Worm (Caenorhabditis elegans) whole organism, young adult: ENCODE measurements around the gene grd-12.

ENCODE experiments used
- B0261.1 ChIP-seq: sonication (generic microtip); optimal IDR thresholded peaks from 2 replicates; lab custom pipeline; 2016; ENCODE audit warnings: mild to moderate bottlenecking, missing genetic modification characterization, moderate library complexity, missing compliant biosample characterization
- B0336.3 ChIP-seq: fragments of 200-800 bp; sonication (Bioruptor generic); IDR thresholded peaks from 2 replicates; pipeline ENCODE4 v1.3.6; 2022; ENCODE audit warnings: missing genetic modification characterization, missing compliant biosample characterization
- C17E4.6 ChIP-seq: fragments of 200-800 bp; sonication (Bioruptor generic); IDR thresholded peaks from 2 replicates; pipeline ENCODE4 v1.3.6; 2022; ENCODE audit warnings: missing genetic modification reagents, missing genetic modification characterization, missing compliant biosample characterization
- D2030.7 ChIP-seq: fragments of 200-800 bp; sonication (Bioruptor generic); IDR thresholded peaks from 2 replicates; pipeline ENCODE4 v1.3.6; 2022; ENCODE audit warnings: missing genetic modification reagents, missing genetic modification characterization, missing compliant biosample characterization
- F10E7.11 ChIP-seq: sonication (generic microtip); optimal IDR thresholded peaks from 2 replicates; lab custom pipeline; 2017; ENCODE audit warnings: mild to moderate bottlenecking, missing genetic modification characterization, moderate library complexity, missing compliant biosample characterization
- F23B12.7 ChIP-seq: sonication (generic microtip); optimal IDR thresholded peaks from 2 replicates; lab custom pipeline; 2017; ENCODE audit warnings: missing genetic modification characterization, mild to moderate bottlenecking, missing compliant biosample characterization, antibody characterized with exemption, moderate library complexity; ENCODE audit not compliant: insufficient read depth
- F49E8.2 ChIP-seq: sonication (generic microtip); optimal IDR thresholded peaks from 3 replicates; lab custom pipeline; 2017; ENCODE audit warnings: missing genetic modification characterization, mild to moderate bottlenecking, missing compliant biosample characterization, antibody characterized with exemption, moderate library complexity; ENCODE audit not compliant: insufficient read depth
- F55B11.4 ChIP-seq: sonication (generic microtip); optimal IDR thresholded peaks from 2 replicates; lab custom pipeline; 2016; ENCODE audit warnings: missing compliant biosample characterization, missing genetic modification characterization, borderline replicate concordance; ENCODE audit not compliant: insufficient read depth
- K12H6.12 ChIP-seq: fragments of 200-800 bp; sonication (Bioruptor generic); optimal IDR thresholded peaks from 2 replicates; lab custom pipeline; 2018; ENCODE audit warnings: mild to moderate bottlenecking, missing genetic modification characterization, missing compliant biosample characterization
- Y95B8A.8 ChIP-seq: fragments of 200-800 bp; sonication (Bioruptor generic); IDR thresholded peaks from 2 replicates; pipeline ENCODE4 v1.3.6; 2022; ENCODE audit warnings: missing genetic modification reagents, missing genetic modification characterization, missing compliant biosample characterization
- ZK185.1 ChIP-seq: sonication (generic microtip); optimal IDR thresholded peaks from 2 replicates; lab custom pipeline; 2016; ENCODE audit warnings: mild to moderate bottlenecking, missing genetic modification characterization, missing compliant biosample characterization; ENCODE audit not compliant: poor library complexity, severe bottlenecking
- akir-1 ChIP-seq: fragments of 200-800 bp; sonication (Bioruptor generic); optimal IDR thresholded peaks from 2 replicates; lab custom pipeline; 2018; ENCODE audit warnings: mild to moderate bottlenecking, missing genetic modification characterization, moderate library complexity, missing compliant biosample characterization
- attf-3 ChIP-seq: fragments of 200-800 bp; sonication (Bioruptor generic); conservative IDR thresholded peaks from 2 replicates; pipeline ENCODE4 v1.3.6; 2022; ENCODE audit warnings: missing genetic modification reagents, missing genetic modification characterization, missing compliant biosample characterization
- attf-5 ChIP-seq: fragments of 200-800 bp; sonication (Bioruptor generic); optimal IDR thresholded peaks from 2 replicates; lab custom pipeline; 2018; ENCODE audit warnings: mild to moderate bottlenecking, missing genetic modification characterization, missing compliant biosample characterization
- attf-6 ChIP-seq: fragments of 200-800 bp; sonication (Bioruptor generic); IDR thresholded peaks from 2 replicates; pipeline ENCODE4 v1.3.6; 2022; ENCODE audit warnings: missing genetic modification reagents, missing genetic modification characterization, missing compliant biosample characterization
- cebp-1 ChIP-seq, 2 experiments: fragments of 200-800 bp in 1 of 2; sonication (Bioruptor generic) in 1 of 2; sonication (generic microtip) in 1 of 2; IDR thresholded peaks in 1 of 2; optimal IDR thresholded peaks in 1 of 2; 2 replicates each; pipeline versions ENCODE4 v1.3.6 to Lab custom; 2017 to 2022; ENCODE audit warnings: missing compliant biosample characterization in 2 of 2, missing genetic modification characterization in 2 of 2, mild to moderate bottlenecking in 1 of 2, missing genetic modification reagents in 1 of 2, moderate library complexity in 1 of 2
- cebp-2 ChIP-seq: fragments of 200-800 bp; sonication (Bioruptor generic); IDR thresholded peaks from 2 replicates; pipeline ENCODE4 v1.3.6; 2022; ENCODE audit warnings: missing genetic modification characterization, missing compliant biosample characterization
- ceh-40 ChIP-seq: fragments of 200-800 bp; sonication (Bioruptor generic); IDR thresholded peaks from 2 replicates; pipeline ENCODE4 v1.3.6; 2022; ENCODE audit warnings: missing genetic modification characterization, missing compliant biosample characterization
- ceh-58 ChIP-seq: fragments of 200-800 bp; sonication (Bioruptor generic); IDR thresholded peaks from 2 replicates; pipeline ENCODE4 v1.3.6; 2022; ENCODE audit warnings: missing genetic modification characterization, missing compliant biosample characterization
- chd-7 ChIP-seq: sonication (generic microtip); optimal IDR thresholded peaks from 2 replicates; lab custom pipeline; 2016; ENCODE audit warnings: mild to moderate bottlenecking, missing genetic modification characterization, moderate library complexity, missing compliant biosample characterization
- die-1 ChIP-seq: sonication (generic microtip); optimal IDR thresholded peaks from 2 replicates; lab custom pipeline; 2016; ENCODE audit warnings: missing genotype, mild to moderate bottlenecking, missing genetic modification characterization, missing compliant biosample characterization
- dox-1 ChIP-seq: fragments of 200-800 bp; sonication (Bioruptor generic); IDR thresholded peaks from 2 replicates; pipeline ENCODE4 v1.3.6; 2022; ENCODE audit warnings: missing genetic modification reagents, missing genetic modification characterization, missing compliant biosample characterization
- hlh-26 ChIP-seq: fragments of 200-800 bp; sonication (Bioruptor generic); conservative IDR thresholded peaks from 2 replicates; pipeline ENCODE4 v1.3.6; 2022; ENCODE audit warnings: missing genetic modification reagents, missing genetic modification characterization, missing compliant biosample characterization
- hmg-1.2 ChIP-seq: fragments of 200-800 bp; sonication (Bioruptor generic); IDR thresholded peaks from 2 replicates; pipeline ENCODE4 v1.3.6; 2022; ENCODE audit warnings: missing genetic modification reagents, missing genetic modification characterization, missing compliant biosample characterization
- hsf-1 ChIP-seq: fragments of 200-800 bp; sonication (Bioruptor generic); IDR thresholded peaks from 2 replicates; pipeline ENCODE4 v1.3.6; 2022; ENCODE audit warnings: missing genetic modification reagents, missing genetic modification characterization, missing compliant biosample characterization
- lin-26 ChIP-seq: fragments of 200-800 bp; sonication (Bioruptor generic); IDR thresholded peaks from 2 replicates; pipeline ENCODE4 v1.3.6; 2022; ENCODE audit warnings: missing genetic modification reagents, missing genetic modification characterization, missing compliant biosample characterization
- lin-40 ChIP-seq: sonication (generic microtip); optimal IDR thresholded peaks from 2 replicates; lab custom pipeline; 2016; ENCODE audit warnings: missing genetic modification characterization, mild to moderate bottlenecking, missing compliant biosample characterization, missing genotype, missing genetic modification reagents
- lin-54 ChIP-seq: fragments of 200-800 bp; sonication (Bioruptor generic); optimal IDR thresholded peaks from 2 replicates; lab custom pipeline; 2018; ENCODE audit warnings: mild to moderate bottlenecking, missing genetic modification characterization, missing compliant biosample characterization
- madf-3 ChIP-seq: fragments of 200-800 bp; sonication (Bioruptor generic); IDR thresholded peaks from 2 replicates; pipeline ENCODE4 v1.3.6; 2022; ENCODE audit warnings: missing genetic modification reagents, missing genetic modification characterization, missing compliant biosample characterization
- mcd-1 ChIP-seq: fragments of 200-800 bp; sonication (Bioruptor generic); IDR thresholded peaks from 2 replicates; pipeline ENCODE4 v1.3.6; 2022; ENCODE audit warnings: missing genetic modification reagents, missing genetic modification characterization, missing compliant biosample characterization
- nfya-1 ChIP-seq: sonication (generic microtip); optimal IDR thresholded peaks from 2 replicates; lab custom pipeline; 2017; ENCODE audit warnings: antibody characterized with exemption, missing compliant biosample characterization, missing genetic modification characterization, borderline replicate concordance; ENCODE audit not compliant: insufficient read depth
- nfyb-1 ChIP-seq: fragments of 200-800 bp; sonication (Bioruptor generic); IDR thresholded peaks from 2 replicates; pipeline ENCODE4 v1.3.6; 2022; ENCODE audit warnings: missing genetic modification reagents, missing genetic modification characterization, missing compliant biosample characterization
- nhr-120 ChIP-seq: fragments of 200-800 bp; sonication (Bioruptor generic); IDR thresholded peaks from 2 replicates; pipeline ENCODE4 v1.3.6; 2022; ENCODE audit warnings: missing genetic modification characterization, missing compliant biosample characterization
- nhr-80 ChIP-seq: sonication (generic microtip); optimal IDR thresholded peaks from 2 replicates; lab custom pipeline; 2016; ENCODE audit warnings: missing genetic modification characterization, missing compliant biosample characterization
- pbrm-1 ChIP-seq: fragments of 200-800 bp; sonication (Bioruptor generic); IDR thresholded peaks from 2 replicates; pipeline ENCODE4 v1.3.6; 2022; ENCODE audit warnings: missing genetic modification reagents, missing genetic modification characterization, missing compliant biosample characterization
- rcor-1 ChIP-seq: fragments of 200-800 bp; sonication (Bioruptor generic); IDR thresholded peaks from 2 replicates; pipeline ENCODE4 v1.3.6; 2022; ENCODE audit warnings: missing genetic modification reagents, missing genetic modification characterization, missing compliant biosample characterization
- snpc-1.3 ChIP-seq: sonication (generic microtip); optimal IDR thresholded peaks from 2 replicates; lab custom pipeline; 2017; ENCODE audit warnings: missing genetic modification characterization, mild to moderate bottlenecking, missing compliant biosample characterization, antibody characterized with exemption, moderate library complexity, missing genotype, missing genetic modification reagents; ENCODE audit not compliant: insufficient read depth
- snpc-3.4 ChIP-seq: sonication (generic microtip); optimal IDR thresholded peaks from 2 replicates; lab custom pipeline; 2017; ENCODE audit warnings: missing genetic modification characterization, mild to moderate bottlenecking, missing compliant biosample characterization, antibody characterized with exemption, moderate library complexity, missing genotype, missing genetic modification reagents
- snpc-4 ChIP-seq, 5 experiments: fragments of 150-350 bp in 1 of 5; sonication (generic microtip) in 4 of 5; optimal IDR thresholded peaks; 2 replicates each; lab custom pipeline; 2014 to 2018; ENCODE audit warnings: missing genetic modification characterization in 5 of 5, missing biosample characterization in 3 of 5, antibody characterized with exemption in 2 of 5, mild to moderate bottlenecking in 2 of 5, missing compliant biosample characterization in 2 of 5, missing genotype in 2 of 5, moderate library complexity in 2 of 5, missing genetic modification reagents in 1 of 5
- sptf-2 ChIP-seq: fragments of 200-800 bp; sonication (Bioruptor generic); optimal IDR thresholded peaks from 2 replicates; lab custom pipeline; 2018; ENCODE audit warnings: mild to moderate bottlenecking, missing genetic modification characterization, missing compliant biosample characterization
- tbp1 ChIP-seq: fragments of 200-800 bp; sonication (Bioruptor generic); optimal IDR thresholded peaks from 2 replicates; lab custom pipeline; 2018; ENCODE audit warnings: mild to moderate bottlenecking, missing genetic modification characterization, missing compliant biosample characterization
- ztf-25 ChIP-seq: fragments of 200-800 bp; sonication (Bioruptor generic); IDR thresholded peaks from 2 replicates; pipeline ENCODE4 v1.3.6; 2022; ENCODE audit warnings: missing genetic modification reagents, missing genetic modification characterization, missing compliant biosample characterization
- ztf-3 ChIP-seq: fragments of 200-800 bp; sonication (Bioruptor generic); optimal IDR thresholded peaks from 2 replicates; lab custom pipeline; 2018; ENCODE audit warnings: mild to moderate bottlenecking, missing genetic modification characterization, missing compliant biosample characterization

Gene grd-12

DNA sequence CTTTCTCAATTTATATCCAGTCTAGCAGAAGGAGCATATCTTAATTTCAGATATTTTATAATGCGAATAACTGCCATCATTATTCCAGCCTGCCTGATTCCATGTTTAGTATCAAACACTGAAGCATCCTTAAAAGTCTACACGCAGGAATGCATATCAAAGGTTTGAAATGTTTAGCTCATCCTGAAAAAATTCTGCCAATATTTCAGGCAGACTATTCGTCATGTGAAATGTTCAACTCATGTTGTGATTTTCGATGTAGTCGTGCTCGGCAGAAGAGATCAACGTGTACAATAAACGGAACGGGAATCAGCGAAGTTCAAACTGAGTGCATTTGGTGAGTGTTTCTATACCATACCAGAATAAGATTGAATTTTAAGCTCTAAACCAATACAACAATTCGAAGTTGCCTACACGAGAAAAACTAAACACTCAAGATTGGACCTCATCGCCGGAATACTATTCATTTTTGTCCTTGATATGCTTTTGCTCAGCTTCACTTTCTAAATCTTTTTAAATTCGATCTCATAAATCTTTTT, 21.2 kb downstream of the grd-12 start, which contains the start of gene T01C3.11 (continued):
- no peak for TF ChIP-seq cebp-2 (GFP tag; lab: Robert Waterston, UW)
- no peak for TF ChIP-seq die-1
- TF ChIP-seq akir-1 = no peak
- peak; percentile 50 for TF ChIP-seq snpc-3.4
- no peak for TF ChIP-seq hlh-26 (GFP tag; lab: Robert Waterston, UW)
- no peak for TF ChIP-seq nfya-1
- peak; percentile 82; the same call in 1 of the 2 replicates for TF ChIP-seq madf-3 (GFP tag; lab: Robert Waterston, UW)
- peak; percentile 68 for TF ChIP-seq F49E8.2
- TF ChIP-seq F55B11.4 = no peak
- TF ChIP-seq F23B12.7 (tag; lab: Kevin White, UChicago) = no peak
- TF ChIP-seq F10E7.11 (tag; lab: Kevin White, UChicago) = no peak
- peak; percentile 54 for TF ChIP-seq snpc-1.3 (tag; lab: Kevin White, UChicago)
- TF ChIP-seq D2030.7 = no peak
- TF ChIP-seq sptf-2 = no peak
- TF ChIP-seq C17E4.6 (GFP tag; lab: Robert Waterston, UW) = no peak
- peak; percentile 7 for TF ChIP-seq ZK185.1 (tag; lab: Kevin White, UChicago)
- TF ChIP-seq nhr-80 (tag; lab: Kevin White, UChicago) = no peak
- peak; percentile 13; the same call in 1 of the 2 replicates for TF ChIP-seq pbrm-1

DNA sequence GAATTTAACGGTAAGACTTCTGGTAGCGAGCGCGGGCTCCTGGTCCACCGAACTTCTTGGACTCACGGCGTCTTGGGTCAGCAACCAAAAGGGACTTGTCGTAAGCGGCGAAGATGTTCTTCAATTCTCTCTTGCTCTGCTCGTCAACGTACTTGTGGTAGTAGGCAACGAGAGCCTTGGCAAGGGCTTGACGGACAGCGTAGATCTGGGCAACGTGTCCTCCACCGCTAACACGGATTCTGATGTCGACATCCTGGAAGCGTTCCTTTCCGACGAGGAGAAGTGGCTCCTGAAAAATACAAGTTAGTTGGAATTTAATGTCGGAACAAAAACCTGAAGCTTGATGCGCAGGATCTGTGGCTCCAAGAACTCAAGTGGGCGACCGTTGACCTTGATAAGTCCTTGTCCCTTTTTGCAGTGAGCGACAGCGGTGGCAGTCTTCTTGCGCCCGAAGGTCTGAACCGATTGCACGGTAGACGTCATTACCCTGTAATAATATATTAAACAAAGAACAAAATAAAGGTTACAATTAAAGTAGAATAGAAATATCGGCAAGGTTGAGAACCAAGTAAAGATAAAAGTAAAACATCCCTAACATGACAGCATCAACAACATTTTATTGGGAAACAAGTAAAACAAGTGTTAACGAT, 21.9 kb downstream of the grd-12 start, which contains the start of gene rps-16:
rps-16 (minus strand) TSS at position 487 of the 650 bp plus-strand sequence.
- TF ChIP-seq attf-5 (no peak), ceh-40 (GFP tag; lab: Robert Waterston, UW) (0 out of 2 replicates have a peak, but pooled peaks have one; percentile 14), sptf-2 (no peak), cebp-2 (GFP tag; lab: Robert Waterston, UW) (peak; percentile 87; the same call in 1 of the 2 replicates), cebp-1 (GFP tag; IDR thresholded peaks at IDR 0.05; lab: Robert Waterston, UW) (no peak), cebp-1 (tag; optimal IDR thresholded peaks at IDR 0.05; lab: Kevin White, UChicago) (peak; percentile 40), attf-3 (GFP tag; lab: Robert Waterston, UW) (no peak), nhr-120 (GFP tag; lab: Robert Waterston, UW) (no peak), attf-6 (GFP tag; lab: Robert Waterston, UW) (peak; percentile 77), ztf-3 (GFP tag; lab: Kevin White, UChicago) (no peak), ceh-58 (GFP tag; lab: Robert Waterston, UW) (0 out of 2 replicates have a peak, but pooled peaks have one; percentile 85), snpc-4 (GFP tag; optimal IDR thresholded peaks at IDR 0.05; lab: Kevin White, UChicago) (no peak), snpc-4 (tag; optimal IDR thresholded peaks at IDR 0.05; lab: Kevin White, UChicago) (peak in 2 of 4 experiments; percentile 27 to 29), hsf-1 (GFP tag; lab: Robert Waterston, UW) (peak; percentile 81), B0261.1 (tag; lab: Kevin White, UChicago) (no peak), hmg-1.2 (peak; percentile 27; the same call in 1 of the 2 replicates), chd-7 (tag; lab: Kevin White, UChicago) (peak; percentile 65), tbp1 (GFP tag; lab: Kevin White, UChicago) (peak; percentile 11), B0336.3 (GFP tag; lab: Robert Waterston, UW) (peak; percentile 79; the same call in 1 of the 2 replicates), lin-26 (GFP tag; lab: Robert Waterston, UW) (no peak; the same call in 1 of the 2 replicates), madf-3 (GFP tag; lab: Robert Waterston, UW) (peak; percentile 81), lin-40 (tag; lab: Kevin White, UChicago) (no peak), lin-54 (GFP tag; lab: Kevin White, UChicago) (peak; percentile 39), F10E7.11 (tag; lab: Kevin White, UChicago) (peak; percentile 21), ztf-25 (no peak), Y95B8A.8 (GFP tag; lab: Robert Waterston, UW) (0 out of 2 replicates have a peak, but pooled peaks have one; percentile 8), mcd-1 (GFP tag; lab: Robert Waterston, UW) (peak; percentile 67), K12H6.12 (no peak), snpc-3.4 (peak; percentile 44), nfyb-1 (peak; percentile 79), dox-1 (GFP tag; lab: Robert Waterston, UW) (peak; percentile 63), rcor-1 (GFP tag; lab: Robert Waterston, UW) (peak; percentile 80)
